Worm (Caenorhabditis elegans): Measurements from ENCODE around the gene R166.3.

DNA sequence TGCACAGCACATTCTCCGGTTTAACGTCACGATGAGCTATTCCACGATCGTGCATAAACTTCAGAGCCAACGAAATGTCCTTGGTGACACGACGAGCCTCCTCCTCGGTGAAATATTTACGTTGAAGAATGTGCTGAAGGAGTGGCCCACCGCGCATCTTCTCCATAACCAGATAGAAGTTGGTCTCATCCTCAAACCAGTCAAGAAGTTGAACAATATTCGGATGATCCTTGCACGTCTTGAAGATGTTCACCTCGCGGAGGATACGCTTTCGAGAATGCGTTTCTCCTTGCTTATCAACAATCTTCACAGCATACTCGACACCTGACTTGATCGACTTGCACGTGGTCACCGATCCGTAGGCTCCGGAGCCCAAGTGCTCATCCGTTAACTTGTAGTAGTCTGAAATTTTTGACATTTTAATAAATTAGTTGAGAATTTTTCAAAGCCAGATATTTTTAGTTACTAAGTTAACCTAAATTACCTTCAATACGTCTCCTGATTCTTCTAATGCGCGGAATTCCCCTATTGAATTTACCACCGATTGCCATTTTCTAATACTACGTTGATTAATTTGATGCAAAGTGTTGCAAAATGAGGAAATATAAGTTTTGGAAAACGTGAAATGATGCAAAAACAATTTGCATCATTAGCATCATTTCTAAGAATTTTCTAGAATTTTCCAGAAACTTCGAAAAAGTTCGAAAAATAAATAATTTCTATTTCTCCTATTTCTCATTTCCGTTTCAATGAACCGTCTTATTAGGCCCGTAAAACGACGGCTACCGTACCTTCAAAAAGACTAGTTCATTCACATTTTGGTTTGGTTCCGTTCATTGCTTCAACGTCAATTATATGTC lies 7.0 kb upstream of the R166.3 start:
- TF ChIP-seq dao-5 (tag; optimal IDR thresholded peaks at IDR 0.05) = no peak
- TF ChIP-seq him-1 (tag; optimal IDR thresholded peaks at IDR 0.05) = no peak
